Fruit fly (Drosophila melanogaster): ENCODE results near the gene CG9213.
A peak's percentile ranks its signal among the peaks of the same experiment; 100 is the strongest.

Gene CG9213

dm6 chrX:15587433-15587832, 13.1 kb upstream of the CG9213 start, which contains the start of gene Alp11:
Alp11 (plus strand) TSS chrX:15587733.
- TF ChIP-seq foxo (GFP tag; optimal IDR thresholded peaks at IDR 0.05), result no peak

dm6 chrX:15583842-15584441, 9.6 kb upstream of the CG9213 start:
- TF ChIP-seq dmrt93B (GFP tag; optimal IDR thresholded peaks at IDR 0.05) (no peak), Vsx2 (GFP tag; optimal IDR thresholded peaks at IDR 0.05; ENCODE audit: partially characterized antibody) (no peak), dl (GFP tag; optimal IDR thresholded peaks at IDR 0.05; ENCODE audit: insufficient read depth in 1 of 2, partially characterized antibody in 2 of 2) (no peak), Abd-B (GFP tag; optimal IDR thresholded peaks at IDR 0.05) (no peak), Myc (optimal IDR thresholded peaks at IDR 0.05) (peak; percentile 1)

dm6 chrX:15582853-15583252, 8.5 kb upstream of the CG9213 start, which contains the start of the genes CG9215 and CG8097:
CG9215 (minus strand) TSS chrX:15582874.
CG8097 (plus strand) TSS chrX:15583159.
- TF ChIP-seq fru (GFP tag; optimal IDR thresholded peaks at IDR 0.05), result peak; percentile 65
- TF ChIP-seq br (GFP tag; optimal IDR thresholded peaks at IDR 0.05), result peak; percentile 43
- peak; percentile 19 for TF ChIP-seq CG9705 (GFP tag; optimal IDR thresholded peaks at IDR 0.05)
- TF ChIP-seq rgr (GFP tag; optimal IDR thresholded peaks at IDR 0.05), result peak; percentile 68
- peak in 1 of 2 experiments; percentile 66 for TF ChIP-seq foxo (GFP tag; optimal IDR thresholded peaks at IDR 0.05)
- no peak for TF ChIP-seq brk (GFP tag; optimal IDR thresholded peaks at IDR 0.05)
- no peak for TF ChIP-seq N (GFP tag; optimal IDR thresholded peaks at IDR 0.05)
- peak; percentile 63 for TF ChIP-seq HLH106 (tag; optimal IDR thresholded peaks at IDR 0.05)
- TF ChIP-seq GATAd (GFP tag; optimal IDR thresholded peaks at IDR 0.05), result peak; percentile 54
- TF ChIP-seq h (GFP tag; optimal IDR thresholded peaks at IDR 0.05), result peak; percentile 66
- peak; percentile 60 for TF ChIP-seq ey (GFP tag; optimal IDR thresholded peaks at IDR 0.05)
- peak; percentile 71 for TF ChIP-seq woc (GFP tag; optimal IDR thresholded peaks at IDR 0.05)
- peak; percentile 46 for TF ChIP-seq psq (GFP tag; optimal IDR thresholded peaks at IDR 0.05)
- peak; percentile 32 for TF ChIP-seq Myc (optimal IDR thresholded peaks at IDR 0.05)
- TF ChIP-seq Dfd (GFP tag; optimal IDR thresholded peaks at IDR 0.05), result no peak
- TF ChIP-seq OdsH (GFP tag; optimal IDR thresholded peaks at IDR 0.05), result peak; percentile 29
- peak; percentile 35 for TF ChIP-seq dmrt93B (GFP tag; optimal IDR thresholded peaks at IDR 0.05)
- TF ChIP-seq CG32264 (GFP tag; optimal IDR thresholded peaks at IDR 0.05), result no peak
- TF ChIP-seq sv (GFP tag; optimal IDR thresholded peaks at IDR 0.05), result peak; percentile 23
- TF ChIP-seq Vsx2 (GFP tag; optimal IDR thresholded peaks at IDR 0.05; ENCODE audit: partially characterized antibody), result no peak
- TF ChIP-seq Sp1 (GFP tag; optimal IDR thresholded peaks at IDR 0.05), result peak; percentile 55
- TF ChIP-seq Hr78 (GFP tag; optimal IDR thresholded peaks at IDR 0.05), result no peak

- TF ChIP-seq CrebA (GFP tag; optimal IDR thresholded peaks at IDR 0.05; ENCODE audit: borderline replicate concordance) (no peak), rgr (GFP tag; optimal IDR thresholded peaks at IDR 0.05) (peak; percentile 98), jim (GFP tag; optimal IDR thresholded peaks at IDR 0.05) (peak; percentile 85), GATAd (GFP tag; optimal IDR thresholded peaks at IDR 0.05) (peak; percentile 89), fru (GFP tag; optimal IDR thresholded peaks at IDR 0.05) (peak; percentile 97), tai (GFP tag; optimal IDR thresholded peaks at IDR 0.05) (no peak), sage (GFP tag; optimal IDR thresholded peaks at IDR 0.05) (peak; percentile 97), Vsx2 (GFP tag; optimal IDR thresholded peaks at IDR 0.05; ENCODE audit: partially characterized antibody) (no peak), Dfd (GFP tag; optimal IDR thresholded peaks at IDR 0.05) (no peak), Sp1 (GFP tag; optimal IDR thresholded peaks at IDR 0.05) (peak; percentile 97), CG32264 (GFP tag; optimal IDR thresholded peaks at IDR 0.05) (peak; percentile 95), Mio (GFP tag; optimal IDR thresholded peaks at IDR 0.05) (peak; percentile 83), Jra (GFP tag; optimal IDR thresholded peaks at IDR 0.05) (peak; percentile 94), psq (GFP tag; optimal IDR thresholded peaks at IDR 0.05) (peak; percentile 94), dl (GFP tag; optimal IDR thresholded peaks at IDR 0.05; ENCODE audit: insufficient read depth in 1 of 2, partially characterized antibody in 2 of 2) (no peak), ey (GFP tag; optimal IDR thresholded peaks at IDR 0.05) (peak; percentile 98), HLH106 (tag; optimal IDR thresholded peaks at IDR 0.05) (peak; percentile 97), h (GFP tag; optimal IDR thresholded peaks at IDR 0.05) (peak; percentile 98), CG9705 (GFP tag; optimal IDR thresholded peaks at IDR 0.05) (peak; percentile 95), pan (optimal IDR thresholded peaks at IDR 0.05) (no peak), Hnf4 (GFP tag; optimal IDR thresholded peaks at IDR 0.05) (peak; percentile 98), Rel (GFP tag; optimal IDR thresholded peaks at IDR 0.05) (peak; percentile 89), Rel (tag; optimal IDR thresholded peaks at IDR 0.05) (peak; percentile 88), Abd-B (GFP tag; optimal IDR thresholded peaks at IDR 0.05) (no peak), brk (GFP tag; optimal IDR thresholded peaks at IDR 0.05) (no peak), Hr83 (GFP tag; optimal IDR thresholded peaks at IDR 0.05; ENCODE audit: poor library complexity, severe bottlenecking) (peak; percentile 96), foxo (GFP tag; optimal IDR thresholded peaks at IDR 0.05) (peak; percentile 95 to 99), woc (GFP tag; optimal IDR thresholded peaks at IDR 0.05) (peak; percentile 97), usp (GFP tag; optimal IDR thresholded peaks at IDR 0.05) (no peak), Myc (optimal IDR thresholded peaks at IDR 0.05) (no peak), sv (GFP tag; optimal IDR thresholded peaks at IDR 0.05) (peak; percentile 93), N (GFP tag; optimal IDR thresholded peaks at IDR 0.05) (no peak), dsf (GFP tag; optimal IDR thresholded peaks at IDR 0.05; ENCODE audit: borderline replicate concordance) (peak; percentile 71), br (GFP tag; optimal IDR thresholded peaks at IDR 0.05) (peak; percentile 98), dmrt93B (GFP tag; optimal IDR thresholded peaks at IDR 0.05) (peak; percentile 94), lola (GFP tag; optimal IDR thresholded peaks at IDR 0.05) (no peak), Hr78 (GFP tag; optimal IDR thresholded peaks at IDR 0.05) (no peak), OdsH (GFP tag; optimal IDR thresholded peaks at IDR 0.05) (peak; percentile 96), Dif (GFP tag; optimal IDR thresholded peaks at IDR 0.05; ENCODE audit: partially characterized antibody) (no peak)
These were observed 5.2 kb upstream of the CG9213 start for dm6 chrX:15579579-15579978.

All from whole organism, wandering third instar larva.